Worm (Caenorhabditis elegans) whole organism, midembryonic: Measurements from ENCODE around the gene Y53C12A.7.

Source experiments
- T22C8.4 ChIP-seq: fragments of 200-800 bp; sonication (Bioruptor generic); IDR thresholded peaks from 2 replicates; pipeline ENCODE4 v1.3.6; 2022; ENCODE audit warnings: missing genetic modification characterization, missing compliant biosample characterization
- cog-1 ChIP-seq: sonication (generic microtip); optimal IDR thresholded peaks from 2 replicates; lab custom pipeline; 2016; ENCODE audit warnings: missing genetic modification characterization, missing compliant biosample characterization
- flt-1 ChIP-seq: fragments of 200-800 bp; sonication (Bioruptor generic); IDR thresholded peaks from 2 replicates; pipeline ENCODE4 v1.3.6; 2022; ENCODE audit warnings: missing genetic modification characterization, missing compliant biosample characterization
- klf-2 ChIP-seq: fragments of 200-800 bp; sonication (Bioruptor generic); conservative IDR thresholded peaks from 2 replicates; pipeline ENCODE4 v1.3.6; 2022; ENCODE audit warnings: missing genetic modification reagents, missing genetic modification characterization, missing compliant biosample characterization
- med-1 ChIP-seq: sonication (generic microtip); optimal IDR thresholded peaks from 2 replicates; lab custom pipeline; 2017; ENCODE audit warnings: missing genetic modification characterization, mild to moderate bottlenecking, missing compliant biosample characterization, antibody characterized with exemption, missing genetic modification reagents; ENCODE audit not compliant: insufficient read depth
- ref-1 ChIP-seq: fragments of 200-800 bp; sonication (Bioruptor generic); conservative IDR thresholded peaks from 2 replicates; pipeline ENCODE4 v1.3.6; 2022; ENCODE audit warnings: missing genetic modification reagents, missing genetic modification characterization, missing compliant biosample characterization
- tab-1 ChIP-seq: fragments of 200-800 bp; sonication (Bioruptor generic); IDR thresholded peaks from 2 replicates; pipeline ENCODE4 v1.3.6; 2022; ENCODE audit warnings: missing genetic modification characterization, missing compliant biosample characterization
- ztf-23 ChIP-seq: fragments of 200-800 bp; sonication (Bioruptor generic); IDR thresholded peaks from 2 replicates; pipeline ENCODE4 v1.3.6; 2022; ENCODE audit warnings: missing genetic modification reagents, missing genetic modification characterization, missing compliant biosample characterization
- ztf-29 ChIP-seq: fragments of 200-800 bp; sonication (Bioruptor generic); IDR thresholded peaks from 2 replicates; pipeline ENCODE4 v1.3.6; 2022; ENCODE audit warnings: missing genetic modification reagents, missing genetic modification characterization, missing compliant biosample characterization

The Y53C12A.7 gene

ce11 chrII:9700363-9700762 lies at the start of gene Y53C12A.7, which contains the start of gene Y53C12A.8:
Gene Y53C12A.7 (plus strand): TSS chrII:9700543.
Gene Y53C12A.8 (minus strand): TSS chrII:9700463.
- TF ChIP-seq ztf-23 (GFP tag; lab: Robert Waterston, UW) = no peak
- no peak for TF ChIP-seq tab-1 (GFP tag; lab: Robert Waterston, UW)
- no peak for TF ChIP-seq cog-1 (tag; lab: Kevin White, UChicago)
- no peak for TF ChIP-seq T22C8.4 (GFP tag; lab: Robert Waterston, UW)
- TF ChIP-seq ref-1 (GFP tag; lab: Robert Waterston, UW) = no peak
- TF ChIP-seq ztf-29 (GFP tag; lab: Robert Waterston, UW) = no peak
- TF ChIP-seq klf-2 (GFP tag; lab: Robert Waterston, UW) = no peak
- no peak for TF ChIP-seq flt-1 (GFP tag; lab: Robert Waterston, UW)
- TF ChIP-seq med-1 (GFP tag; lab: Kevin White, UChicago) = no peak

ce11 chrII:9651700-9652099 lies 48.6 kb upstream of the Y53C12A.7 start, which contains the start of gene ZK1307.4:
Gene ZK1307.4 (minus strand): TSS chrII:9651800.
- TF ChIP-seq tab-1 (GFP tag; lab: Robert Waterston, UW) = no peak
- TF ChIP-seq ref-1 (GFP tag; lab: Robert Waterston, UW) = no peak
- TF ChIP-seq klf-2 (GFP tag; lab: Robert Waterston, UW) = no peak
- no peak for TF ChIP-seq ztf-23 (GFP tag; lab: Robert Waterston, UW)
- TF ChIP-seq cog-1 (tag; lab: Kevin White, UChicago) = no peak
- no peak for TF ChIP-seq ztf-29 (GFP tag; lab: Robert Waterston, UW)
- no peak for TF ChIP-seq med-1 (GFP tag; lab: Kevin White, UChicago)
- TF ChIP-seq flt-1 (GFP tag; lab: Robert Waterston, UW) = no peak
- TF ChIP-seq T22C8.4 (GFP tag; lab: Robert Waterston, UW) = no peak

ce11 chrII:9652919-9653318 lies 47.4 kb upstream of the Y53C12A.7 start, which contains the start of gene ZK1307.3:
Gene ZK1307.3 (minus strand): TSS chrII:9653019.
- TF ChIP-seq T22C8.4 (GFP tag; lab: Robert Waterston, UW) (no peak), flt-1 (GFP tag; lab: Robert Waterston, UW) (no peak), cog-1 (tag; lab: Kevin White, UChicago) (no peak)

ce11 chrII:9653679-9654078 lies 46.7 kb upstream of the Y53C12A.7 start, which contains the start of gene ZK1307.2:
Gene ZK1307.2 (minus strand): TSS chrII:9653952.
- TF ChIP-seq ztf-29 (GFP tag; lab: Robert Waterston, UW) = no peak

DNA sequence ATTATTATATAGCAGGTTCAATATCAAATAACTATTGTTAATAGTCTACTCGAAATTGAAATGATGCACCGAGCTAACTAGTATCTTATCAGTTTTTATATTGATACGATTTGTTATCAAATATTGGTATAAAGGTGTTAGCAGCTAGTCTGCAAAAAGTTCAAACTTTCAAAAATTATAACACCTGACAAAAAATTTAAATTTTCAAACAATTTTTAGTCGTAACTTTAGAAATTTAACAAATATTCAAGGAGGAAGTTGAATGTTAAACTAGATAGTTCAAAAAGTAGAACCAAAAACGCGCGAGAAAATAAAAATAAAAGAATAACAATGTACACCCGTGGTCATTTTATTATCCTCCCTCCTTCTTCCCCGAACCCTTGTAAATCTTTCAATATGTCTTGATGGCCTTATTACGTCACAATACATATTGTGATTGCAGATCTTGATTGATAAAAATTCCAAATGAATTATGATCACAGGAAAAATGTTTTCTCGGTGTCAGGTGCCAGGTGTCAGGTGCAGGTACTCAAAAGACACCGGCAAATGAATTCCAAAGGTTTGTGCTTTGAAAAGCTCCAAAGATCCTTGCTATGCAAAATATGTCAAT lies 44.7 kb upstream of the Y53C12A.7 start, which contains the start of gene ZK1307.1:
TSS of gene ZK1307.1 (minus strand) at position 51 of the 610 bp plus-strand sequence.
- TF ChIP-seq flt-1 (GFP tag; lab: Robert Waterston, UW) (no peak), ztf-29 (GFP tag; lab: Robert Waterston, UW) (no peak), ref-1 (GFP tag; lab: Robert Waterston, UW) (no peak), tab-1 (GFP tag; lab: Robert Waterston, UW) (no peak), med-1 (GFP tag; lab: Kevin White, UChicago) (no peak), cog-1 (tag; lab: Kevin White, UChicago) (no peak), ztf-23 (GFP tag; lab: Robert Waterston, UW) (no peak), klf-2 (GFP tag; lab: Robert Waterston, UW) (no peak), T22C8.4 (GFP tag; lab: Robert Waterston, UW) (no peak)

DNA sequence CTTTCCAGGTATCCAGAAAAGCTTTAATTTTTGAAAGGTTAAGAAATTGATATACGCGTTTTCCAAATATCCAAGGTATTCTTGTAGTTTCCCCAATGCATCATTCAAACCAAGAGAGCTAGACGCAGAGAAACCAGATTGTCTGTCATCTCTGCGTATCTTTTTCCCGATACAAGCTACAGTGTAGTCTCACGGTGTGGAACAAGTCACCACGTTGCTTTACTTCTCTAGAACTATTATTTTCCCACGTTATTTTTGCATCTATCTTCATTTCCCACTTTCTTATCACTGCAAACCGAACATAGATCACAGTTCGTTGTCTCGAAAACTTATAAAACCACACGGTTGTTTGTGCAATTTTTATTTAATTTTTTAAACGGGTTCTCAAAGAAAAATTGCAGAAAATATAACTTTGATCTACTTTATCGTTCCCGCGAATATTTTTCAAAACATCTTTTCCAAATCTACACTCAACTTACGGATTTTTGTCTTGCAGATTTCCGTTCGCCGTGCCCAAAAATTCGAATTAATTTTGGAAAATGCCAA lies 44.1 kb upstream of the Y53C12A.7 start, which contains the start of gene gstk-1:
TSS of gene gstk-1 (plus strand) at position 496 of the 546 bp plus-strand sequence.
- no peak for TF ChIP-seq flt-1 (GFP tag; lab: Robert Waterston, UW)
- no peak for TF ChIP-seq tab-1 (GFP tag; lab: Robert Waterston, UW)
- no peak for TF ChIP-seq ztf-23 (GFP tag; lab: Robert Waterston, UW)

DNA sequence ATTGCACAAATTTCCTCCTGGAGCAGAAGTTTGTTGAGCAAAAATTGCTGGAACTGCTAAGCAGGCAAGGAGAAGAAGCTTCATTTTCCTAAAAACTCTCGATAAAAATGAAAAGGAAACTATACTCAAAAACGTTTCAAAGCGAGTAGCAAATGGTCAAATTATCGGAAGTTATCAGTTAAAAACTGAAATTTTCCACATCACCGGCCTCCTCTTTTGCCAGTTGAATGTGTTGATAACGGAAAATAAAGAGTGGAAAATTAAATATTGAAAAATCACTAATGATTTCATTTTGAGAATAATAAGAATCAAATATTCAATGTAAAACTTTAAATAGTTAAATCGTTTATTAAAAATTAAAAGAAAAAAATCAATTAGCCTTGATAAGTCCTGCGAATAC lies 41.4 kb upstream of the Y53C12A.7 start, which contains the start of gene ZK1320.2:
TSS of gene ZK1320.2 (minus strand) at position 88 of the 400 bp plus-strand sequence.
- TF ChIP-seq med-1 (GFP tag; lab: Kevin White, UChicago) (no peak), ztf-23 (GFP tag; lab: Robert Waterston, UW) (no peak), T22C8.4 (GFP tag; lab: Robert Waterston, UW) (no peak), klf-2 (GFP tag; lab: Robert Waterston, UW) (no peak), ztf-29 (GFP tag; lab: Robert Waterston, UW) (no peak), tab-1 (GFP tag; lab: Robert Waterston, UW) (no peak), ref-1 (GFP tag; lab: Robert Waterston, UW) (no peak), flt-1 (GFP tag; lab: Robert Waterston, UW) (no peak), cog-1 (tag; lab: Kevin White, UChicago) (no peak)

DNA sequence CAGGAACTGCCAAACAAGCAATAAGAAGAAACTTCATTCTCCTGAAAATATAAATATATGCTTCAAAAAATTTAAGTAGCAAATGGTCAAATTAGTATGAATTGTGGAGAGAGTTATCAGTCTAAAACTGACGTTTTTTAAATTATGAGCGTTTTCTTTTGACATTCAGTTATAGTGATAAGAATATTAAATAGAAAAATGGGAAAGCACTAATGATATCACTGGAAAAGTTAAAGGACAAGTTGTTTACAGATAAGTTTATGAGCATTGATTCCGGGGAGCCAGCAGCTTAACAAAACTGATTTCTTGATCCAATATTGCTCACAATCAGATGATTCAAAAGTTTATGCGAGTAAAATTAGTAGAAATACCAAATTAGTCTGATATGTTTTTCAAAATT lies 40.0 kb upstream of the Y53C12A.7 start, which contains the start of gene ZK1320.3:
TSS of gene ZK1320.3 (minus strand) at position 41 of the 400 bp plus-strand sequence.
- TF ChIP-seq cog-1 (tag; lab: Kevin White, UChicago) = no peak
- no peak for TF ChIP-seq T22C8.4 (GFP tag; lab: Robert Waterston, UW)
- TF ChIP-seq flt-1 (GFP tag; lab: Robert Waterston, UW) = no peak
- no peak for TF ChIP-seq ztf-23 (GFP tag; lab: Robert Waterston, UW)
- TF ChIP-seq ref-1 (GFP tag; lab: Robert Waterston, UW) = no peak
- no peak for TF ChIP-seq tab-1 (GFP tag; lab: Robert Waterston, UW)
- no peak for TF ChIP-seq med-1 (GFP tag; lab: Kevin White, UChicago)
- TF ChIP-seq ztf-29 (GFP tag; lab: Robert Waterston, UW) = no peak
- no peak for TF ChIP-seq klf-2 (GFP tag; lab: Robert Waterston, UW)

ce11 chrII:9662160-9662559 lies 38.2 kb upstream of the Y53C12A.7 start:
- TF ChIP-seq cog-1 (tag; lab: Kevin White, UChicago) = no peak
- TF ChIP-seq flt-1 (GFP tag; lab: Robert Waterston, UW) = no peak
- TF ChIP-seq tab-1 (GFP tag; lab: Robert Waterston, UW) = no peak
- no peak for TF ChIP-seq ztf-29 (GFP tag; lab: Robert Waterston, UW)
- no peak for TF ChIP-seq ztf-23 (GFP tag; lab: Robert Waterston, UW)
- TF ChIP-seq ref-1 (GFP tag; lab: Robert Waterston, UW) = no peak
- no peak for TF ChIP-seq med-1 (GFP tag; lab: Kevin White, UChicago)
- TF ChIP-seq T22C8.4 (GFP tag; lab: Robert Waterston, UW) = no peak
- no peak for TF ChIP-seq klf-2 (GFP tag; lab: Robert Waterston, UW)
